Worm (Caenorhabditis elegans) whole organism, mixed stage, embryonic: Measurements from ENCODE around the gene F49C5.10.

Experiments
- nhr-76 ChIP-seq: sonication (generic microtip); optimal IDR thresholded peaks from 2 replicates; lab custom pipeline; 2017; ENCODE audit warnings: missing biosample characterization, missing genetic modification characterization
- unc-62 ChIP-seq: fragments of 150-350 bp; optimal IDR thresholded peaks from 2 replicates; lab custom pipeline; 2014; ENCODE audit warnings: missing biosample characterization, missing genetic modification reagents, missing genetic modification characterization

DNA sequence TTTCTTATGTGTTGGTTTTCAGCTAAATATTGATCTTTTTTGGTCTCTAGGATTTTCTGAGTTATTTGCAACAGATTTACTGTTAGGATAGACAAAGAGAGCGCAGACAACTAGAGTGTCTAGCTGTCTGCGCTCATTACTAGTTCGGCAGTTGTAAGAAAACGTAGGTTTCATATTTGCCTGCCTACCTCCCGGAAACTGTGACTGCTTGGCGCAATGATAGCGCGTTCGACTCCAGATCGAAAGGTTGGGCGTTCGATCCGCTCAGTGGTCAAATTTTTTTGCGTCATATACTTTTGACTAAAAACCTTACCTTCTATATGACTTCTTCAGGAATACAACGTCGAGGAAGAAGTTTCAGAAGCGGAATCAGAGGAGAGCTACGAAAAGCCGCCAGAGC, 7.2 kb upstream of the F49C5.10 start:
- TF ChIP-seq unc-62 (no peak), nhr-76 (tag; lab: Kevin White, UChicago) (no peak)
